Worm (Caenorhabditis elegans) whole organism, L4 larva: ENCODE measurements around the gene F45G2.9.

Experiments
- D1046.2 ChIP-seq: fragments of 200-800 bp; sonication (Bioruptor generic); IDR thresholded peaks from 2 replicates; pipeline ENCODE4 v1.3.6; 2022; ENCODE audit warnings: missing genetic modification characterization, missing compliant biosample characterization
- F10B5.3 ChIP-seq: sonication (generic microtip); optimal IDR thresholded peaks from 2 replicates; lab custom pipeline; 2016; ENCODE audit warnings: mild to moderate bottlenecking, missing genetic modification characterization, missing compliant biosample characterization
- F44E2.7 ChIP-seq: fragments of 200-800 bp; sonication (Bioruptor generic); IDR thresholded peaks from 2 replicates; pipeline ENCODE4 v2.1.2; 2022; ENCODE audit warnings: missing genetic modification characterization, missing compliant biosample characterization
- Y75B8A.6 ChIP-seq: fragments of 200-800 bp; sonication (Bioruptor generic); IDR thresholded peaks from 2 replicates; pipeline ENCODE4 v1.3.6; 2022; ENCODE audit warnings: missing genetic modification reagents, missing genetic modification characterization, missing compliant biosample characterization
- aha-1 ChIP-seq: fragments of 150-350 bp; peaks from one replicate; lab custom pipeline; 2014; ENCODE audit warnings: missing biosample characterization, missing genetic modification characterization
- aly-2 ChIP-seq: sonication (generic microtip); optimal IDR thresholded peaks from 2 replicates; lab custom pipeline; 2018; ENCODE audit warnings: missing biosample characterization, missing genetic modification characterization
- ceh-28 ChIP-seq: fragments of 150-350 bp; optimal IDR thresholded peaks from 2 replicates; lab custom pipeline; 2014; ENCODE audit warnings: missing biosample characterization, missing genetic modification reagents, missing genetic modification characterization
- ceh-62 ChIP-seq: sonication (generic microtip); optimal IDR thresholded peaks from 2 replicates; lab custom pipeline; 2017; ENCODE audit warnings: missing biosample characterization, missing genetic modification characterization
- ctbp-1 ChIP-seq: fragments of 200-800 bp; sonication (Bioruptor generic); IDR thresholded peaks from 2 replicates; pipeline ENCODE4 v1.3.6; 2022; ENCODE audit warnings: missing genetic modification reagents, missing genetic modification characterization, missing compliant biosample characterization
- daf-12 ChIP-seq: fragments of 150-350 bp; optimal IDR thresholded peaks from 2 replicates; lab custom pipeline; 2014; ENCODE audit warnings: missing biosample characterization, missing genetic modification reagents, missing genetic modification characterization
- dmd-9 ChIP-seq: fragments of 200-800 bp; sonication (Bioruptor generic); IDR thresholded peaks from 2 replicates; pipeline ENCODE4 v1.3.6; 2022; ENCODE audit warnings: missing genetic modification reagents, missing genetic modification characterization, missing compliant biosample characterization
- dve-1 ChIP-seq: sonication (generic microtip); optimal IDR thresholded peaks from 2 replicates; lab custom pipeline; 2017; ENCODE audit warnings: antibody characterized with exemption, mild to moderate bottlenecking, missing genetic modification characterization, missing compliant biosample characterization; ENCODE audit not compliant: insufficient read depth
- egl-27 ChIP-seq: sonication (generic microtip); optimal IDR thresholded peaks from 3 replicates; lab custom pipeline; 2017; ENCODE audit warnings: missing biosample characterization, missing genetic modification reagents, missing genetic modification characterization
- egl-43 ChIP-seq: fragments of 200-800 bp; sonication (Bioruptor generic); IDR thresholded peaks from 2 replicates; pipeline ENCODE4 v1.3.6; 2022; ENCODE audit warnings: missing genetic modification reagents, missing genetic modification characterization, missing compliant biosample characterization
- fos-1 ChIP-seq: fragments of 150-350 bp; optimal IDR thresholded peaks from 2 replicates; lab custom pipeline; 2014; ENCODE audit warnings: missing biosample characterization, missing genetic modification characterization
- hlh-11 ChIP-seq: fragments of 200-800 bp; sonication (Bioruptor generic); optimal IDR thresholded peaks from 2 replicates; lab custom pipeline; 2018; ENCODE audit warnings: mild to moderate bottlenecking, missing genetic modification characterization, missing compliant biosample characterization
- lin-1 ChIP-seq: fragments of 200-800 bp; sonication (Bioruptor generic); IDR thresholded peaks from 2 replicates; pipeline ENCODE4 v1.3.6; 2022; ENCODE audit warnings: missing genetic modification reagents, missing genetic modification characterization, missing compliant biosample characterization
- madf-5 ChIP-seq, 2 experiments: fragments of 200-800 bp; sonication (Bioruptor generic); IDR thresholded peaks; 2 replicates each; pipeline ENCODE4 v1.3.6; 2022; ENCODE audit warnings: missing compliant biosample characterization in 2 of 2, missing genetic modification characterization in 2 of 2
- madf-9 ChIP-seq: fragments of 200-800 bp; sonication (Bioruptor generic); conservative IDR thresholded peaks from 2 replicates; pipeline ENCODE4 v1.3.6; 2022; ENCODE audit warnings: missing genetic modification reagents, missing genetic modification characterization, missing compliant biosample characterization
- mes-2 ChIP-seq: sonication (generic microtip); optimal IDR thresholded peaks from 2 replicates; lab custom pipeline; 2016; ENCODE audit warnings: missing genotype, mild to moderate bottlenecking, missing genetic modification characterization, missing compliant biosample characterization; ENCODE audit not compliant: poor library complexity, severe bottlenecking
- mxl-3 ChIP-seq: fragments of 200-800 bp; sonication (Bioruptor generic); optimal IDR thresholded peaks from 2 replicates; lab custom pipeline; 2018; ENCODE audit warnings: mild to moderate bottlenecking, missing genetic modification characterization, missing compliant biosample characterization
- nhr-11 ChIP-seq: fragments of 150-350 bp; optimal IDR thresholded peaks from 2 replicates; lab custom pipeline; 2014; ENCODE audit warnings: missing biosample characterization, missing genetic modification characterization
- nhr-41 ChIP-seq: fragments of 200-800 bp; sonication (Bioruptor generic); IDR thresholded peaks from 2 replicates; pipeline ENCODE4 v1.3.6; 2022; ENCODE audit warnings: missing genetic modification reagents, missing genetic modification characterization, missing compliant biosample characterization
- php-3 ChIP-seq: fragments of 200-800 bp; sonication (Bioruptor generic); IDR thresholded peaks from 2 replicates; pipeline ENCODE4 v1.3.6; 2022; ENCODE audit warnings: missing genetic modification reagents, missing genetic modification characterization, missing compliant biosample characterization
- pqm-1 ChIP-seq: sonication (generic microtip); optimal IDR thresholded peaks from 2 replicates; lab custom pipeline; 2017; ENCODE audit warnings: missing biosample characterization, missing genetic modification characterization
- rbr-2 ChIP-seq: sonication (generic microtip); optimal IDR thresholded peaks from 2 replicates; lab custom pipeline; 2016; ENCODE audit warnings: missing genotype, missing genetic modification characterization, missing compliant biosample characterization
- saeg-2 ChIP-seq: fragments of 200-800 bp; sonication (Bioruptor generic); IDR thresholded peaks from 2 replicates; pipeline ENCODE4 v1.3.6; 2022; ENCODE audit warnings: missing genetic modification reagents, missing genetic modification characterization, missing compliant biosample characterization
- sdz-12 ChIP-seq: fragments of 200-800 bp; sonication (Bioruptor generic); optimal IDR thresholded peaks from 2 replicates; lab custom pipeline; 2018; ENCODE audit warnings: mild to moderate bottlenecking, missing genetic modification characterization, missing compliant biosample characterization
- set-16 ChIP-seq: fragments of 200-800 bp; sonication (Bioruptor generic); IDR thresholded peaks from 2 replicates; pipeline ENCODE4 v1.3.6; 2022; ENCODE audit warnings: missing genetic modification reagents, missing genetic modification characterization, missing compliant biosample characterization
- skn-1 ChIP-seq: fragments of 150-350 bp; optimal IDR thresholded peaks from 2 replicates; lab custom pipeline; 2014; ENCODE audit warnings: missing biosample characterization, missing genetic modification characterization
- snpc-1.2 ChIP-seq: fragments of 200-800 bp; sonication (Bioruptor generic); IDR thresholded peaks from 2 replicates; pipeline ENCODE4 v1.3.6; 2022; ENCODE audit warnings: missing genetic modification reagents, missing genetic modification characterization, missing compliant biosample characterization
- spr-1 ChIP-seq: sonication (generic microtip); optimal IDR thresholded peaks from 2 replicates; lab custom pipeline; 2016; ENCODE audit warnings: mild to moderate bottlenecking, missing genetic modification characterization, missing compliant biosample characterization
- vab-7 ChIP-seq: fragments of 200-800 bp; sonication (Bioruptor generic); IDR thresholded peaks from 2 replicates; pipeline ENCODE4 v1.3.6; 2022; ENCODE audit warnings: missing genetic modification reagents, missing genetic modification characterization, missing compliant biosample characterization
- zfp-2 ChIP-seq: sonication (generic microtip); optimal IDR thresholded peaks from 2 replicates; lab custom pipeline; 2016; ENCODE audit warnings: mild to moderate bottlenecking, missing genetic modification characterization, missing compliant biosample characterization
- ztf-7 ChIP-seq: fragments of 150-350 bp; optimal IDR thresholded peaks from 2 replicates; lab custom pipeline; 2014; ENCODE audit warnings: missing biosample characterization, missing genetic modification characterization

F45G2.9 gene

ce11 chrIII:13436843-13437242 lies at the start of gene F45G2.9:
Gene F45G2.9, minus strand, starts transcription at chrIII:13436943.
- TF ChIP-seq egl-43 (GFP tag; lab: Robert Waterston, UW) = no peak

DNA sequence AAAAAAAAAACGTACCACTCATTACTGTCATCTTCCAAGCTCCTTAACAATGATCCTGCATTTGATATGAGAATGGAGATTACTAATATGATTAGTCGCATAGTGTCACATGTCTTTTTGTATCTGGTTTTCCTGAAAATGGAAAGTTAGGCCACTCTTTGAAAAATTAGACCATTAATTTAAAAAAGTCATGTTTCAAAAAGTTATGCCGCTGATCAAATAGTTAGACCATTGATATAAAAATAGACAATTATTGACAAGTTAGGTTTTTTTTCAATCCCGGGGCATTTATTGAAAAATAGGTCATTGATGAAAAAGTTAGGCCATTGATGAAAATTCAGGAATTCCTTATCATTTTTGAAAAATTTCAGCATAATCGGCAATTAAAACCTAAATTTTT lies 47.3 kb upstream of the F45G2.9 start, which contains the start of gene acc-4:
acc-4 (minus strand) TSS at position 101 of the 400 bp plus-strand sequence.
- TF ChIP-seq nhr-41 (GFP tag; lab: Robert Waterston, UW) (no peak), rbr-2 (no peak), dmd-9 (no peak), fos-1 (tag; lab: Kevin White, UChicago) (no peak)
- TF ChIP-seq, all 104 proteins: peak for 0

- peak; percentile 43 for TF ChIP-seq aha-1 (tag; lab: Kevin White, UChicago)
- TF ChIP-seq ztf-7 (tag; lab: Kevin White, UChicago) = no peak
Measured at ce11 chrIII:13476682-13477081, 39.9 kb upstream of the F45G2.9 start, which contains the start of gene T27E9.6. Gene T27E9.6, minus strand, starts transcription at chrIII:13476782.

- TF ChIP-seq ctbp-1 (no peak), D1046.2 (GFP tag; lab: Robert Waterston, UW) (no peak), F10B5.3 (tag; lab: Kevin White, UChicago) (no peak), F44E2.7 (GFP tag; lab: Robert Waterston, UW) (no peak), saeg-2 (no peak), skn-1 (no peak), set-16 (no peak), daf-12 (tag; lab: Kevin White, UChicago) (no peak), pqm-1 (tag; lab: Kevin White, UChicago) (no peak), snpc-1.2 (GFP tag; lab: Robert Waterston, UW) (no peak), php-3 (GFP tag; lab: Robert Waterston, UW) (no peak), hlh-11 (tag; lab: Kevin White, UChicago) (no peak), Y75B8A.6 (GFP tag; lab: Robert Waterston, UW) (no peak), aly-2 (tag; lab: Kevin White, UChicago) (no peak), dve-1 (no peak), mes-2 (tag; lab: Kevin White, UChicago) (no peak)
Measured at ce11 chrIII:13474482-13474881, 37.7 kb upstream of the F45G2.9 start.

DNA sequence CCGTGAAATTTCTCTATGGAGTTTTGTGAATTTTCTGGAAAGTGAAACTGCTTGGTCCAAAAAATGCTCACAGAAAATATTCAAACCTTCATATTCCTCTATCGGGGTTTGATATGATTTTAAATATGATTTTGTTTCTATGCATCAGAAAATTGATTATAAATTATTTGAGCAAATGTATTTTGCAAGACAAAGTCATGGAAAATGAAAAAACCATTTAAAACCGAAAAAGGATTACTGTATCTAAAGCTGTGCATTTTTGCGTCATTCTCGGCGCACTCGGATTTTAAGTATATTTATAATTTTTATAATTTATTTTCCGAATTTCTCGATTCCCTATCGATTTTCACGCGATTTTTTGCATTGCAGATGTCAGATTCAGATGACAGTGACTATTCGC lies 34.8 kb upstream of the F45G2.9 start, which contains the start of gene pssy-2:
pssy-2 (plus strand) TSS at position 301 of the 400 bp plus-strand sequence.
- TF ChIP-seq ceh-28 (tag; lab: Kevin White, UChicago) (no peak), saeg-2 (no peak), madf-5 (GFP tag; IDR thresholded peaks at IDR 0.05; lab: Robert Waterston, UW) (no peak), egl-27 (no peak), lin-1 (GFP tag; lab: Robert Waterston, UW) (no peak), mxl-3 (GFP tag; lab: Kevin White, UChicago) (no peak), sdz-12 (GFP tag; lab: Kevin White, UChicago) (no peak), nhr-11 (tag; lab: Kevin White, UChicago) (no peak), nhr-41 (GFP tag; lab: Robert Waterston, UW) (no peak), spr-1 (tag; lab: Kevin White, UChicago) (no peak), madf-9 (GFP tag; lab: Robert Waterston, UW) (no peak), vab-7 (GFP tag; lab: Robert Waterston, UW) (no peak), ceh-62 (no peak), zfp-2 (tag; lab: Kevin White, UChicago) (no peak)
- TF ChIP-seq, all 104 proteins: peak for 0
